Fruit fly (Drosophila melanogaster): ENCODE measurements around the gene Dif.

dm6 chr2L:17457944-17458343 lies 25.0 kb upstream of the Dif start, which contains the start of gene CG18563:
- TF ChIP-seq acj6 (GFP tag; optimal IDR thresholded peaks at IDR 0.05) (no peak), lz (GFP tag; optimal IDR thresholded peaks at IDR 0.05) (no peak), CG6854 (GFP tag; optimal IDR thresholded peaks at IDR 0.05) (no peak), CG11762 (GFP tag; optimal IDR thresholded peaks at IDR 0.05; ENCODE audit: insufficient read depth) (no peak), Smox (GFP tag; optimal IDR thresholded peaks at IDR 0.05) (no peak), CG10631 (GFP tag; optimal IDR thresholded peaks at IDR 0.05) (no peak), Sox14 (GFP tag; optimal IDR thresholded peaks at IDR 0.05) (no peak), net (GFP tag; optimal IDR thresholded peaks at IDR 0.05) (no peak), Ets96B (tag; optimal IDR thresholded peaks at IDR 0.05) (no peak), CG9139 (GFP tag; optimal IDR thresholded peaks at IDR 0.05) (no peak), Met (GFP tag; optimal IDR thresholded peaks at IDR 0.05) (no peak)
